Fruit fly (Drosophila melanogaster): ENCODE data around the gene Rsph9.

dm6 chr2L:17410358-17410757 is 2.1 kb downstream of the Rsph9 start, which contains the start of the genes Polr2J and CG15141:
- TF ChIP-seq EcR (GFP tag; optimal IDR thresholded peaks at IDR 0.05) (no peak), CG12605 (GFP tag; IDR thresholded peaks at IDR 0.05) (no peak), CG8301 (tag; optimal IDR thresholded peaks at IDR 0.05) (no peak), CG8159 (tag; optimal IDR thresholded peaks at IDR 0.05) (peak; percentile 69), rn (GFP tag; IDR thresholded peaks at IDR 0.05) (peak; percentile 66), Snoo (tag; optimal IDR thresholded peaks at IDR 0.05) (no peak), CG13204 (GFP tag; optimal IDR thresholded peaks at IDR 0.05) (no peak), CG15710 (tag; optimal IDR thresholded peaks at IDR 0.05) (peak; percentile 77), fd96Ca (GFP tag; IDR thresholded peaks at IDR 0.05) (peak; percentile 61; the same call in 2 of the 3 replicates), CG14655 (GFP tag; optimal IDR thresholded peaks at IDR 0.05) (no peak)

All from whole organism, pupa.